Fruit fly (Drosophila melanogaster) whole organism, embryonic: ENCODE measurements around the gene CG45065.

ENCODE experiments used
- CG6854 ChIP-seq: fragments of 200-800 bp; sonication (Bioruptor generic); optimal IDR thresholded peaks from 3 replicates; lab custom pipeline; 2017; ENCODE audit warnings: missing biosample characterization, mild to moderate bottlenecking, missing genetic modification characterization
- ara ChIP-seq: fragments of 200-800 bp; sonication (Bioruptor generic); IDR thresholded peaks from 2 replicates; pipeline ENCODE4 v1.3.6; 2022; ENCODE audit warnings: missing biosample characterization, missing genetic modification characterization

- TF ChIP-seq CG6854 (GFP tag; lab: Kevin White, UChicago), result no peak
- TF ChIP-seq ara, result no peak
Observed at dm6 chrX:14883993-14884392, 1.6 kb upstream of the CG45065 start.
